Worm (Caenorhabditis elegans) whole organism, late embryonic: ENCODE measurements around the gene T15B12.1.

Experiments
- C08G9.2 ChIP-seq: sonication (generic microtip); optimal IDR thresholded peaks from 2 replicates; lab custom pipeline; 2016; ENCODE audit warnings: mild to moderate bottlenecking, missing genetic modification characterization, moderate library complexity, missing compliant biosample characterization
- K02D7.2 ChIP-seq: sonication (generic microtip); optimal IDR thresholded peaks from 2 replicates; lab custom pipeline; 2017; ENCODE audit warnings: mild to moderate bottlenecking, missing genetic modification characterization, missing compliant biosample characterization
- K09A11.1 ChIP-seq: sonication (generic microtip); optimal IDR thresholded peaks from 2 replicates; lab custom pipeline; 2017; ENCODE audit warnings: antibody characterized with exemption, mild to moderate bottlenecking, missing genetic modification characterization, missing compliant biosample characterization; ENCODE audit not compliant: insufficient read depth
- Y22D7AL.16 ChIP-seq: sonication (generic microtip); optimal IDR thresholded peaks from 2 replicates; lab custom pipeline; 2016; ENCODE audit warnings: missing genetic modification characterization, missing compliant biosample characterization
- ahr-1 ChIP-seq: sonication (generic microtip); optimal IDR thresholded peaks from 2 replicates; lab custom pipeline; 2016; ENCODE audit warnings: missing genetic modification characterization, missing compliant biosample characterization
- ama-1 ChIP-seq: fragments of 150-350 bp; optimal IDR thresholded peaks from 2 replicates; lab custom pipeline; 2014
- ceh-19 ChIP-seq: fragments of 200-800 bp; sonication (Bioruptor generic); optimal IDR thresholded peaks from 2 replicates; lab custom pipeline; 2018; ENCODE audit warnings: mild to moderate bottlenecking, missing genetic modification characterization, missing compliant biosample characterization
- ceh-22 ChIP-seq: sonication (generic microtip); optimal IDR thresholded peaks from 2 replicates; lab custom pipeline; 2017; ENCODE audit warnings: missing biosample characterization, missing genetic modification characterization
- ceh-30 ChIP-seq: fragments of 150-350 bp; optimal IDR thresholded peaks from 2 replicates; lab custom pipeline; 2014; ENCODE audit warnings: missing biosample characterization, missing genetic modification characterization
- ceh-34 ChIP-seq: sonication (generic microtip); optimal IDR thresholded peaks from 2 replicates; lab custom pipeline; 2016; ENCODE audit warnings: mild to moderate bottlenecking, missing genetic modification characterization, missing compliant biosample characterization
- ceh-48 ChIP-seq: sonication (generic microtip); optimal IDR thresholded peaks from 2 replicates; lab custom pipeline; 2016; ENCODE audit warnings: missing genetic modification characterization, inconsistent platforms, missing compliant biosample characterization
- che-1 ChIP-seq: sonication (generic microtip); optimal IDR thresholded peaks from 2 replicates; lab custom pipeline; 2016; ENCODE audit warnings: mild to moderate bottlenecking, missing genetic modification characterization, missing compliant biosample characterization
- elt-2 ChIP-seq: sonication (generic microtip); optimal IDR thresholded peaks from 2 replicates; lab custom pipeline; 2016; ENCODE audit warnings: missing genetic modification reagents, missing genetic modification characterization, missing compliant biosample characterization
- elt-4 ChIP-seq: sonication (generic microtip); optimal IDR thresholded peaks from 2 replicates; lab custom pipeline; 2016; ENCODE audit warnings: missing genetic modification characterization, missing compliant biosample characterization
- fkh-6 ChIP-seq: sonication (generic microtip); optimal IDR thresholded peaks from 2 replicates; lab custom pipeline; 2016; ENCODE audit warnings: missing genetic modification characterization, missing compliant biosample characterization
- hlh-30 ChIP-seq: sonication (generic microtip); optimal IDR thresholded peaks from 2 replicates; lab custom pipeline; 2017; ENCODE audit warnings: antibody characterized with exemption, missing genetic modification characterization, missing compliant biosample characterization; ENCODE audit not compliant: insufficient read depth
- hlh-6 ChIP-seq: sonication (generic microtip); optimal IDR thresholded peaks from 2 replicates; lab custom pipeline; 2016; ENCODE audit warnings: missing genotype, missing genetic modification characterization, missing compliant biosample characterization
- lim-6 ChIP-seq: sonication (generic microtip); optimal IDR thresholded peaks from 2 replicates; lab custom pipeline; 2016; ENCODE audit warnings: missing genetic modification characterization, missing compliant biosample characterization
- mec-3 ChIP-seq: sonication (generic microtip); optimal IDR thresholded peaks from 2 replicates; lab custom pipeline; 2016; ENCODE audit warnings: borderline replicate concordance, missing genetic modification characterization, missing compliant biosample characterization
- nhr-232 ChIP-seq: sonication (generic microtip); optimal IDR thresholded peaks from 2 replicates; lab custom pipeline; 2016; ENCODE audit warnings: missing genetic modification characterization, missing compliant biosample characterization
- npax-4 ChIP-seq: sonication (generic microtip); optimal IDR thresholded peaks from 2 replicates; lab custom pipeline; 2016; ENCODE audit warnings: missing genetic modification characterization, missing compliant biosample characterization
- odd-2 ChIP-seq: sonication (generic microtip); optimal IDR thresholded peaks from 2 replicates; lab custom pipeline; 2017; ENCODE audit warnings: antibody characterized with exemption, mild to moderate bottlenecking, missing genetic modification characterization, missing compliant biosample characterization
- pat-9 ChIP-seq: fragments of 200-800 bp; sonication (Bioruptor generic); optimal IDR thresholded peaks from 2 replicates; lab custom pipeline; 2018; ENCODE audit warnings: mild to moderate bottlenecking, missing genetic modification characterization, moderate library complexity, missing compliant biosample characterization
- pqm-1 ChIP-seq: sonication (generic microtip); optimal IDR thresholded peaks from 2 replicates; lab custom pipeline; 2016; ENCODE audit warnings: missing genetic modification characterization, missing compliant biosample characterization
- ref-2 ChIP-seq: sonication (generic microtip); optimal IDR thresholded peaks from 2 replicates; lab custom pipeline; 2016; ENCODE audit warnings: missing genetic modification characterization, missing compliant biosample characterization
- rnt-1 ChIP-seq: sonication (generic microtip); optimal IDR thresholded peaks from 2 replicates; lab custom pipeline; 2016; ENCODE audit warnings: missing genetic modification characterization, missing compliant biosample characterization
- tbx-2 ChIP-seq: sonication (generic microtip); optimal IDR thresholded peaks from 2 replicates; lab custom pipeline; 2016; ENCODE audit warnings: missing genetic modification characterization, missing compliant biosample characterization
- tbx-7 ChIP-seq: sonication (generic microtip); optimal IDR thresholded peaks from 2 replicates; lab custom pipeline; 2016; ENCODE audit warnings: missing genotype, missing genetic modification characterization, missing compliant biosample characterization
- ttx-3 ChIP-seq: sonication (generic microtip); optimal IDR thresholded peaks from 2 replicates; lab custom pipeline; 2016; ENCODE audit warnings: missing genetic modification reagents, missing genetic modification characterization, missing compliant biosample characterization
- unc-3 ChIP-seq, 2 experiments: fragments of 200-800 bp in 1 of 2; sonication (Bioruptor generic) in 1 of 2; sonication (generic microtip) in 1 of 2; conservative IDR thresholded peaks in 1 of 2; optimal IDR thresholded peaks in 1 of 2; 2 replicates each; pipeline versions ENCODE4 v1.3.6 to Lab custom; 2016 to 2022; ENCODE audit warnings: missing compliant biosample characterization in 2 of 2, missing genetic modification characterization in 2 of 2, missing genetic modification reagents in 1 of 2
- unc-42 ChIP-seq: sonication (generic microtip); optimal IDR thresholded peaks from 2 replicates; lab custom pipeline; 2016; ENCODE audit warnings: missing genotype, missing genetic modification characterization, missing compliant biosample characterization
- unc-55 ChIP-seq: sonication (generic microtip); optimal IDR thresholded peaks from 2 replicates; lab custom pipeline; 2017; ENCODE audit warnings: missing biosample characterization, missing genetic modification reagents, missing genetic modification characterization
- zip-5 ChIP-seq: sonication (generic microtip); optimal IDR thresholded peaks from 2 replicates; lab custom pipeline; 2016; ENCODE audit warnings: missing genetic modification characterization, missing compliant biosample characterization
- ztf-16 ChIP-seq: sonication (generic microtip); optimal IDR thresholded peaks from 2 replicates; lab custom pipeline; 2017; ENCODE audit warnings: missing genetic modification characterization, missing compliant biosample characterization

The T15B12.1 gene

DNA sequence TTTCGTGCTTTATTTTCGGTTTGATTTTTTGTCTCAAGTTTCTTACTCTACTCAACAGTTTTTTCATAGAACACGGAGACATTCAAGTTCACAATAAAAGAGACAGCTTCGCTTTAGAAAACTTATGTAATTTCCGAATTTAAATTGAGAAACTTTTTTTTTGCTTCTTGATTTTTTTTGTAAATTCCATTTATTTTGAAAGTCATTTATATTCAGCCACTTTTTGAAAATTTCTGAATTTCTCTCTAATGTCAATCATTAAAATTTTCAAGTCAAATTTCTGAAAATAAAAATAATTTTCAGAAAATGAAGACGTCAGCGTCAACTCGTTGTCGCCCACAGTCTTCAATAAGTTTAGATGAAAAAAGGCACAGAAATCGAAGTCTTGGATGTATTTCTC is at the start of gene T15B12.1:
TSS of gene T15B12.1 (plus strand) at position 301 of the 400 bp plus-strand sequence.
- TF ChIP-seq unc-3 (GFP tag; conservative IDR thresholded peaks at IDR 0.05; lab: Robert Waterston, UW) (no peak), unc-3 (tag; optimal IDR thresholded peaks at IDR 0.05; lab: Kevin White, UChicago) (no peak), elt-4 (tag; lab: Kevin White, UChicago) (no peak), tbx-7 (no peak), fkh-6 (tag; lab: Kevin White, UChicago) (no peak), unc-55 (GFP tag; lab: Kevin White, UChicago) (no peak), ttx-3 (tag; lab: Kevin White, UChicago) (no peak), rnt-1 (no peak), lim-6 (tag; lab: Kevin White, UChicago) (no peak), nhr-232 (tag; lab: Kevin White, UChicago) (no peak), ceh-22 (no peak), zip-5 (tag; lab: Kevin White, UChicago) (no peak), ztf-16 (no peak), C08G9.2 (tag; lab: Kevin White, UChicago) (no peak), unc-42 (tag; lab: Kevin White, UChicago) (no peak), hlh-6 (tag; lab: Kevin White, UChicago) (no peak), hlh-30 (no peak), K02D7.2 (tag; lab: Kevin White, UChicago) (no peak)

DNA sequence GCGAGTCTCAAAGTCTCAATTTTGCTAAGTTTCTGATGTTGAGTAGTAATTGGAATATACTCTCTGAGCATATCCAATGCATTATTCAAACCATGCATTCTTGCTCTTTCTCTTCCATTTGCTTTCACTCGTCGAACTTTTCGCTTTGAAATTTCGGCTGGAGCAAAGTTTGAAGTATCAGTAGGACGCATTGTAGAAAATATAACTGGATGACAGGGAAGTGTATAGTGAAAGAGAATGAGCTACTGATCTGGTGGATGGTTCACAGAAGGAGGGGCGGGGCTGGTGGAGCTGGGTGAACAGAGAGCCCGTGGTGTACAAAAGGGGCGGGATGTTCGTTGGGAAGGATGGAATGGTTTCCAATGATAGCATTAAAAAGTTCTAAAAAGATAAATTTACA is 46.1 kb upstream of the T15B12.1 start:
- no peak for TF ChIP-seq odd-2
- no peak for TF ChIP-seq zip-5 (tag; lab: Kevin White, UChicago)

- TF ChIP-seq ref-2 (tag; lab: Kevin White, UChicago) (no peak), K09A11.1 (tag; lab: Kevin White, UChicago) (no peak), pat-9 (tag; lab: Kevin White, UChicago) (no peak), npax-4 (tag; lab: Kevin White, UChicago) (no peak), elt-2 (no peak), ama-1 (lab: Kevin White, UChicago) (no peak), pqm-1 (tag; lab: Kevin White, UChicago) (no peak), hlh-30 (no peak), mec-3 (tag; lab: Kevin White, UChicago) (no peak), ahr-1 (tag; lab: Kevin White, UChicago) (no peak), unc-55 (GFP tag; lab: Kevin White, UChicago) (no peak), ceh-22 (no peak), elt-4 (tag; lab: Kevin White, UChicago) (no peak), odd-2 (no peak), zip-5 (tag; lab: Kevin White, UChicago) (no peak), ceh-19 (GFP tag; lab: Kevin White, UChicago) (no peak), ceh-48 (tag; lab: Kevin White, UChicago) (no peak), ceh-30 (tag; lab: Kevin White, UChicago) (no peak), tbx-2 (tag; lab: Kevin White, UChicago) (no peak)
- TF ChIP-seq, all 69 proteins: peak for 0
Measured at ce11 chrIII:5244539-5244938, 43.4 kb upstream of the T15B12.1 start, which contains the start of gene cnd-1. TSS of gene cnd-1 (minus strand) at chrIII:5244639.

ce11 chrIII:5245067-5245466 is 42.9 kb upstream of the T15B12.1 start:
- TF ChIP-seq ceh-34 (tag; lab: Kevin White, UChicago) (no peak), ceh-48 (tag; lab: Kevin White, UChicago) (no peak), ceh-30 (tag; lab: Kevin White, UChicago) (no peak), npax-4 (tag; lab: Kevin White, UChicago) (no peak), ttx-3 (tag; lab: Kevin White, UChicago) (no peak), elt-2 (no peak), Y22D7AL.16 (tag; lab: Kevin White, UChicago) (no peak), che-1 (tag; lab: Kevin White, UChicago) (no peak), lim-6 (tag; lab: Kevin White, UChicago) (no peak)
- TF ChIP-seq, all 69 proteins: peak for 0
